Worm (Caenorhabditis elegans) whole organism, L2 larva: Measurements from ENCODE around the gene str-185.

Source experiments
- F13H6.1 ChIP-seq: sonication (generic microtip); optimal IDR thresholded peaks from 2 replicates; lab custom pipeline; 2016; ENCODE audit warnings: missing genetic modification characterization, missing compliant biosample characterization
- Y55F3AM.14 ChIP-seq: fragments of 200-800 bp; sonication (Bioruptor generic); optimal IDR thresholded peaks from 2 replicates; lab custom pipeline; 2018; ENCODE audit warnings: mild to moderate bottlenecking, missing genetic modification characterization, missing compliant biosample characterization
- ZK546.5 ChIP-seq: sonication (generic microtip); optimal IDR thresholded peaks from 2 replicates; lab custom pipeline; 2017; ENCODE audit warnings: missing biosample characterization, missing genetic modification characterization
- alr-1 ChIP-seq: fragments of 150-350 bp; optimal IDR thresholded peaks from 2 replicates; lab custom pipeline; 2014; ENCODE audit warnings: missing biosample characterization, missing genetic modification characterization
- aly-2 ChIP-seq: fragments of 150-350 bp; optimal IDR thresholded peaks from 2 replicates; lab custom pipeline; 2014; ENCODE audit warnings: missing biosample characterization, missing genetic modification characterization
- ama-1 ChIP-seq: fragments of 150-350 bp; optimal IDR thresholded peaks from 2 replicates; lab custom pipeline; 2018; ENCODE audit warnings: inconsistent platforms
- blmp-1 ChIP-seq: sonication (generic microtip); optimal IDR thresholded peaks from 2 replicates; lab custom pipeline; 2017; ENCODE audit warnings: missing genetic modification characterization, mild to moderate bottlenecking, missing compliant biosample characterization, antibody characterized with exemption, moderate library complexity; ENCODE audit not compliant: insufficient read depth
- ceh-16 ChIP-seq: fragments of 150-350 bp; optimal IDR thresholded peaks from 2 replicates; lab custom pipeline; 2014; ENCODE audit warnings: missing biosample characterization, missing genetic modification characterization
- ceh-82 ChIP-seq: fragments of 150-350 bp; optimal IDR thresholded peaks from 2 replicates; lab custom pipeline; 2014; ENCODE audit warnings: missing biosample characterization, missing genetic modification characterization
- crh-2 ChIP-seq: sonication (generic microtip); optimal IDR thresholded peaks from 2 replicates; lab custom pipeline; 2017; ENCODE audit warnings: missing biosample characterization, missing genetic modification characterization
- dmd-4 ChIP-seq: sonication (generic microtip); optimal IDR thresholded peaks from 2 replicates; lab custom pipeline; 2017; ENCODE audit warnings: missing biosample characterization, missing genetic modification characterization
- egl-27 ChIP-seq: sonication (generic microtip); optimal IDR thresholded peaks from 3 replicates; lab custom pipeline; 2017; ENCODE audit warnings: missing biosample characterization, missing genetic modification reagents, missing genetic modification characterization
- fos-1 ChIP-seq: fragments of 150-350 bp; optimal IDR thresholded peaks from 2 replicates; lab custom pipeline; 2014; ENCODE audit warnings: missing biosample characterization, missing genetic modification characterization
- lin-11 ChIP-seq: fragments of 150-350 bp; sonication (generic microtip); optimal IDR thresholded peaks from 2 replicates; lab custom pipeline; 2014; ENCODE audit warnings: missing biosample characterization, missing genetic modification characterization, inconsistent platforms, mixed read lengths
- lin-13 ChIP-seq: fragments of 150-350 bp; optimal IDR thresholded peaks from 2 replicates; lab custom pipeline; 2014; ENCODE audit warnings: missing biosample characterization, missing genetic modification reagents, missing genetic modification characterization
- lin-39 ChIP-seq: fragments of 150-350 bp; optimal IDR thresholded peaks from 2 replicates; lab custom pipeline; 2014; ENCODE audit warnings: missing biosample characterization, missing genetic modification reagents, missing genetic modification characterization
- lsy-2 ChIP-seq, 2 experiments: fragments of 150-350 bp in 1 of 2; sonication (generic microtip) in 1 of 2; optimal IDR thresholded peaks; 2 replicates each; lab custom pipeline; 2014 to 2017; ENCODE audit warnings: missing biosample characterization in 2 of 2, missing genetic modification characterization in 2 of 2
- mab-5 ChIP-seq: fragments of 150-350 bp; optimal IDR thresholded peaks from 2 replicates; lab custom pipeline; 2014; ENCODE audit warnings: missing biosample characterization, missing genetic modification characterization
- mbf-1 ChIP-seq: sonication (generic microtip); optimal IDR thresholded peaks from 2 replicates; lab custom pipeline; 2017; ENCODE audit warnings: missing biosample characterization, missing genetic modification characterization
- nhr-10 ChIP-seq: sonication (generic microtip); optimal IDR thresholded peaks from 2 replicates; lab custom pipeline; 2017; ENCODE audit warnings: missing biosample characterization, missing genetic modification characterization
- nhr-11 ChIP-seq: fragments of 150-350 bp; optimal IDR thresholded peaks from 2 replicates; lab custom pipeline; 2014; ENCODE audit warnings: missing biosample characterization, missing genetic modification characterization
- nhr-12 ChIP-seq: fragments of 150-350 bp; optimal IDR thresholded peaks from 2 replicates; lab custom pipeline; 2014; ENCODE audit warnings: missing biosample characterization, missing genetic modification characterization
- nhr-129 ChIP-seq: fragments of 150-350 bp; optimal IDR thresholded peaks from 2 replicates; lab custom pipeline; 2014; ENCODE audit warnings: missing biosample characterization, missing genetic modification characterization
- nhr-21 ChIP-seq: fragments of 150-350 bp; optimal IDR thresholded peaks from 2 replicates; lab custom pipeline; 2014; ENCODE audit warnings: missing biosample characterization, missing genetic modification characterization
- nhr-23 ChIP-seq: fragments of 150-350 bp; optimal IDR thresholded peaks from 2 replicates; lab custom pipeline; 2014; ENCODE audit warnings: missing biosample characterization, missing genetic modification reagents, missing genetic modification characterization
- nhr-237 ChIP-seq: fragments of 150-350 bp; optimal IDR thresholded peaks from 2 replicates; lab custom pipeline; 2014; ENCODE audit warnings: missing biosample characterization, missing genetic modification characterization
- nhr-25 ChIP-seq: fragments of 150-350 bp; sonication (generic microtip); optimal IDR thresholded peaks from 3 replicates; lab custom pipeline; 2014; ENCODE audit warnings: missing biosample characterization, missing genetic modification characterization
- nhr-77 ChIP-seq: fragments of 150-350 bp; optimal IDR thresholded peaks from 2 replicates; lab custom pipeline; 2014; ENCODE audit warnings: missing biosample characterization, missing genetic modification characterization
- peb-1 ChIP-seq: fragments of 150-350 bp; optimal IDR thresholded peaks from 2 replicates; lab custom pipeline; 2014; ENCODE audit warnings: missing biosample characterization, missing genetic modification characterization
- skn-1 ChIP-seq: sonication (generic microtip); optimal IDR thresholded peaks from 2 replicates; lab custom pipeline; 2017; ENCODE audit warnings: missing biosample characterization, missing genetic modification characterization
- sma-3 ChIP-seq: sonication (generic microtip); optimal IDR thresholded peaks from 2 replicates; lab custom pipeline; 2016; ENCODE audit warnings: missing genetic modification reagents, missing genetic modification characterization, missing compliant biosample characterization
- sma-9 ChIP-seq, 2 experiments: fragments of 150-350 bp in 1 of 2; sonication (generic microtip) in 1 of 2; optimal IDR thresholded peaks; 2 replicates each; lab custom pipeline; 2014 to 2016; ENCODE audit warnings: missing genetic modification characterization in 2 of 2, mild to moderate bottlenecking in 1 of 2, missing biosample characterization in 1 of 2, missing compliant biosample characterization in 1 of 2, missing genetic modification reagents in 1 of 2, moderate library complexity in 1 of 2
- snpc-4 ChIP-seq: fragments of 150-350 bp; optimal IDR thresholded peaks from 2 replicates; lab custom pipeline; 2014; ENCODE audit warnings: missing biosample characterization, missing genetic modification characterization
- unc-39 ChIP-seq: fragments of 150-350 bp; optimal IDR thresholded peaks from 2 replicates; lab custom pipeline; 2014; ENCODE audit warnings: missing biosample characterization, missing genetic modification characterization
- unc-55 ChIP-seq: fragments of 150-350 bp; sonication (generic microtip); optimal IDR thresholded peaks from 3 replicates; lab custom pipeline; 2014; ENCODE audit warnings: missing biosample characterization, missing genetic modification reagents, missing genetic modification characterization
- unc-62 ChIP-seq: fragments of 150-350 bp; optimal IDR thresholded peaks from 2 replicates; lab custom pipeline; 2014; ENCODE audit warnings: missing biosample characterization, missing genetic modification reagents, missing genetic modification characterization
- zag-1 ChIP-seq: fragments of 150-350 bp; optimal IDR thresholded peaks from 2 replicates; lab custom pipeline; 2014; ENCODE audit warnings: missing biosample characterization, missing genetic modification characterization
- ztf-11 ChIP-seq: sonication (generic microtip); optimal IDR thresholded peaks from 2 replicates; lab custom pipeline; 2017; ENCODE audit warnings: missing biosample characterization, missing genetic modification characterization
- ztf-4 ChIP-seq: fragments of 150-350 bp; optimal IDR thresholded peaks from 2 replicates; lab custom pipeline; 2014; ENCODE audit warnings: missing biosample characterization, missing genetic modification characterization

str-185 gene

DNA sequence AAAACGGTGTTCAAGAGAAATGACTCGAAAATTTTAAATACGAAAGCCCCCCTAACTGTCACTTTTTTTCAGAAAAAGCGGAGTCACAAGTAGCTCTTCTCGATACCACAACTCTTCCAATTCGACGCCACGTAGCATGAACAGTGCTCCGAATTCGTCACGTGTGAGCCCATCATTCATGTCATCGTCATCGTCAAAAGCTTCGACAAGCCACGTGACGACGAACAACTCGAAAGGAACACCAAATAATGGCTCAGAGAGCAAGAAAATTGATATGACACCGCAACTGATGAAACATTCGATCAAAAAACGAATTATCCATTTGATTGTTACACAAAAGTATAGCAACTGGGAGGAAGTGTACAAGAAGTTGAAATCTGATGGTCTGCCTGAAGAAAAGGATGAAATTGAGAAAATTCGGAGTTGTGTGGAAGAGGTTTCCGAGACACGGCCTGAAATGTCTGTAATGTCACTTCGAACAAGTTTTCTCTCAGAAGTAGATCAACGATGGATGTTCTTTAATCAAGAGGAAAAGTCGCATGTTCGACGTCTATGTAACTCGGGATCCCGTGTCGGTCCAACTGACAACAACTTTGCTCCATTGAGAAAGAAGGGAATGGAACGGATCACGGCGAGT, 18.4 kb downstream of the str-185 start:
- no peak for TF ChIP-seq unc-55 (GFP tag; lab: Kevin White, UChicago)
- peak; percentile 7 for TF ChIP-seq ama-1 (lab: Kevin White, UChicago)
- no peak for TF ChIP-seq ZK546.5 (tag; lab: Kevin White, UChicago)
- TF ChIP-seq ceh-82: no peak
- TF ChIP-seq unc-62 (GFP tag; lab: Kevin White, UChicago): no peak

DNA sequence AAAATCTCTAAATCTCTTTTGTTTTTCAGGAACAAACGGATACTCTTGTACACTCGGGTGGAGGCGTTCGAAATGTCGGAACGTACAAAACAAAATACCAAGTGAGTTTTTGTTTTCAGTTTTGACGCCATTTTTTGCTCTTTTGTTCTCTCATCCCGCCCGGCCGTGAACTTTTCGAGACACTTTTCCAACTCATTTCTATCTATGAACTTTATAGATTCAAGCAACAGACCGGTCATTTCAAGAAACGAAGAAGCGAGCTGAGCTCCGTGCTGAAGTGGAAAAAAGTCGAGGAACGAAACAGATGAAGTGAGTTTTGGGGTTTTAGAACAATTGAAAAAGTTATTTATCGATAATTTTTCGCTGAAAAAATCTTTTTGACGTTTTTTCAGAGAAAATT, 19.3 kb downstream of the str-185 start:
- TF ChIP-seq skn-1 (tag; lab: Kevin White, UChicago) (no peak), Y55F3AM.14 (GFP tag; lab: Kevin White, UChicago) (no peak), lsy-2 (tag; optimal IDR thresholded peaks at IDR 0.05; lab: Kevin White, UChicago) (no peak), nhr-23 (tag; lab: Kevin White, UChicago) (no peak), sma-9 (GFP tag; optimal IDR thresholded peaks at IDR 0.05; lab: Kevin White, UChicago) (no peak), sma-9 (tag; optimal IDR thresholded peaks at IDR 0.05; lab: Kevin White, UChicago) (no peak), nhr-77 (tag; lab: Kevin White, UChicago) (no peak), nhr-12 (tag; lab: Kevin White, UChicago) (no peak), unc-62 (GFP tag; lab: Kevin White, UChicago) (no peak), unc-39 (tag; lab: Kevin White, UChicago) (no peak), aly-2 (no peak), ama-1 (lab: Kevin White, UChicago) (no peak), lin-11 (no peak), nhr-21 (no peak), crh-2 (tag; lab: Kevin White, UChicago) (no peak), lin-39 (no peak), peb-1 (tag; lab: Kevin White, UChicago) (no peak), ztf-4 (tag; lab: Kevin White, UChicago) (no peak)

DNA sequence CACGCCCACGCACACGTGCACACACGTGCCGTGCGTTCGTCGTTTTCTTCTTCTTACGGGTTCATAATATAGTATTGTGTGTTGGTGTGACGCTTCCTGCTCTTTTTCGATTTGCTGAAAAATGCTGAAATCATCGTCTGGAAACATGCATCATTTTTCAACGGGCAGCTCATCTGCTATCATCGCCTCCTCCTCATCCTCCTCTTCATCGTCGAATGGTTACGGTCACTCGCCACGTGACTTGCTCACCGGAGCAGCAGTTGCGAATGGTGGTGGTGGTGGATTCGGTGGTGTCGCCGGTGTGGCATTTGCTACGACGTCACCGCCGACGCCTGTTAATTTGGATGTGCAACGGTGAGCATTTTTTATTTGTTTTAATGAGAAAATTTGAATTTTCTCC, 21.1 kb downstream of the str-185 start:
- TF ChIP-seq nhr-77 (tag; lab: Kevin White, UChicago) (no peak), mab-5 (tag; lab: Kevin White, UChicago) (no peak), nhr-237 (tag; lab: Kevin White, UChicago) (no peak), skn-1 (tag; lab: Kevin White, UChicago) (no peak), nhr-12 (tag; lab: Kevin White, UChicago) (no peak), lin-39 (no peak), F13H6.1 (tag; lab: Kevin White, UChicago) (no peak), crh-2 (tag; lab: Kevin White, UChicago) (no peak), dmd-4 (tag; lab: Kevin White, UChicago) (no peak), peb-1 (tag; lab: Kevin White, UChicago) (no peak), nhr-10 (tag; lab: Kevin White, UChicago) (no peak), unc-55 (GFP tag; lab: Kevin White, UChicago) (no peak), mbf-1 (no peak), fos-1 (no peak)

DNA sequence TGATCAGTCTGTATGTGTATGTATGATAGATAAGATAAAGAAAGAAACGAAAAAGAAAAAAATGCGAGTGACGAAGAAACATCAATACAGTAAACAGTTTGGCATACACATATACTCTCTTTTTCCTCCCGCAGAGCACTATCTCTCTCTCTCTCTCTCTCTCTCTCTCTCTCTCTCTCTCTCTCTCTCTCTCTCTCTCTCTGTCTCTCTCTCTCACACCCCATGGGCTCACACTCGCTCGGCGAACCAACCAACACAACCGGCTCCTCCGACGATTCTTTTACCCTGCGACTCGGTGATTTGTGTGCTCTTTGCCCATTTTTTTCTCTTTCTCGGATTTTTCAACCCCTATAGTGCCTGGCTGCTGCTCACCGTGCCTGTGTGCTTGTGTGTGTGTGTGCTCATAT, 22.7 kb downstream of the str-185 start:
- TF ChIP-seq zag-1 (tag; lab: Kevin White, UChicago) (no peak), sma-3 (GFP tag; lab: Kevin White, UChicago) (peak; percentile 4), Y55F3AM.14 (GFP tag; lab: Kevin White, UChicago) (no peak), sma-9 (GFP tag; optimal IDR thresholded peaks at IDR 0.05; lab: Kevin White, UChicago) (peak; percentile 39), sma-9 (tag; optimal IDR thresholded peaks at IDR 0.05; lab: Kevin White, UChicago) (no peak), nhr-129 (tag; lab: Kevin White, UChicago) (peak; percentile 56), crh-2 (tag; lab: Kevin White, UChicago) (peak; percentile 3), lsy-2 (tag; optimal IDR thresholded peaks at IDR 0.05; lab: Kevin White, UChicago) (peak in 1 of 2 experiments; percentile 48), F13H6.1 (tag; lab: Kevin White, UChicago) (peak; percentile 85), fos-1 (peak; percentile 54)

DNA sequence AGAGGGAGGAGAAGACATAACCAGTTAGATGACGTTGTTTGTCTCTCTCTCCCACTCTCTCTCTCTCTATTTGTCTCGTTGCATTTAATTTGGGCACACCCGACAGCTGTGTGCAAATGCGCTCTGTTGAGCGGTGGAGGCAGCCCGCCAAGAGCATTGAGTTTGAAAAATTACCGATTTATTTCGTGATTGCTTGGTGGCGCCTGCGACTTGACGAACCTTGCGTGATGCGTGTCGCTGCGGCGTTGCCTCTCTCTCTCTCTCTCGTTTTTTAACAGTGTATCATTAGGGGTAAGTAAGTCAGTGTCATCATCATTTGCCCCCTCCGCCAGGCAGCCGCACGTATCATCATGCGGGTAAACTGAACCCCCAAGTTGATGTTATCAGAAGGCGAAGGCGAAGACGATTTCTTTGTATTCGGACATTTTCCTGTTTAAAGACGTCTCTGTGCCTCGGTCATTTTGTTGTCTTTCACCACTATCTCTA, 23.7 kb downstream of the str-185 start:
- TF ChIP-seq blmp-1 (peak; percentile 36), mab-5 (tag; lab: Kevin White, UChicago) (peak; percentile 10), skn-1 (tag; lab: Kevin White, UChicago) (no peak), Y55F3AM.14 (GFP tag; lab: Kevin White, UChicago) (peak; percentile 56), zag-1 (tag; lab: Kevin White, UChicago) (peak; percentile 25), ztf-4 (tag; lab: Kevin White, UChicago) (peak; percentile 46), nhr-77 (tag; lab: Kevin White, UChicago) (no peak), lin-13 (GFP tag; lab: Kevin White, UChicago) (peak; percentile 80), ama-1 (lab: Kevin White, UChicago) (no peak), snpc-4 (tag; lab: Kevin White, UChicago) (no peak), lsy-2 (tag; optimal IDR thresholded peaks at IDR 0.05; lab: Kevin White, UChicago) (peak; percentile 31 to 75), nhr-21 (peak; percentile 30), ceh-16 (tag; lab: Kevin White, UChicago) (peak; percentile 19), nhr-11 (tag; lab: Kevin White, UChicago) (no peak), aly-2 (no peak), ZK546.5 (tag; lab: Kevin White, UChicago) (no peak), F13H6.1 (tag; lab: Kevin White, UChicago) (peak; percentile 60), egl-27 (no peak), ztf-11 (tag; lab: Kevin White, UChicago) (no peak), unc-62 (GFP tag; lab: Kevin White, UChicago) (no peak), nhr-12 (tag; lab: Kevin White, UChicago) (no peak), nhr-25 (tag; lab: Kevin White, UChicago) (peak; percentile 57), alr-1 (tag; lab: Kevin White, UChicago) (no peak), lin-39 (peak; percentile 25), peb-1 (tag; lab: Kevin White, UChicago) (no peak), fos-1 (peak; percentile 76), nhr-23 (tag; lab: Kevin White, UChicago) (no peak), lin-11 (peak; percentile 67)
